Worm (Caenorhabditis elegans) whole organism, L1 larva: ENCODE data around the gene ufl-1.

ENCODE experiments used
- C04F5.9 ChIP-seq: sonication (generic microtip); optimal IDR thresholded peaks from 2 replicates; lab custom pipeline; 2016; ENCODE audit warnings: missing genetic modification characterization, missing compliant biosample characterization
- C16A3.4 ChIP-seq: fragments of 150-350 bp; optimal IDR thresholded peaks from 2 replicates; lab custom pipeline; 2014; ENCODE audit warnings: missing biosample characterization, missing genetic modification characterization
- C34B4.2 ChIP-seq: sonication (generic microtip); optimal IDR thresholded peaks from 2 replicates; lab custom pipeline; 2017; ENCODE audit warnings: mild to moderate bottlenecking, missing genetic modification characterization, missing compliant biosample characterization
- alr-1 ChIP-seq: fragments of 200-800 bp; sonication (Bioruptor generic); optimal IDR thresholded peaks from 2 replicates; lab custom pipeline; 2018; ENCODE audit warnings: borderline replicate concordance, mild to moderate bottlenecking, missing genetic modification characterization, missing compliant biosample characterization
- aly-2 ChIP-seq: fragments of 150-350 bp; optimal IDR thresholded peaks from 2 replicates; lab custom pipeline; 2014; ENCODE audit warnings: missing biosample characterization, missing genetic modification characterization
- ama-1 ChIP-seq: fragments of 150-350 bp; optimal IDR thresholded peaks from 2 replicates; lab custom pipeline; 2014
- blmp-1 ChIP-seq: fragments of 150-350 bp; optimal IDR thresholded peaks from 2 replicates; lab custom pipeline; 2014; ENCODE audit warnings: missing biosample characterization, missing genetic modification characterization
- ceh-63 ChIP-seq: fragments of 200-800 bp; sonication (Bioruptor generic); optimal IDR thresholded peaks from 2 replicates; lab custom pipeline; 2018; ENCODE audit warnings: mild to moderate bottlenecking, missing genetic modification characterization, missing compliant biosample characterization
- ceh-8 ChIP-seq: fragments of 200-800 bp; sonication (Bioruptor generic); optimal IDR thresholded peaks from 2 replicates; lab custom pipeline; 2018; ENCODE audit warnings: mild to moderate bottlenecking, missing genetic modification characterization, moderate library complexity, missing compliant biosample characterization
- ceh-88 ChIP-seq: fragments of 200-800 bp; sonication (Bioruptor generic); IDR thresholded peaks from 2 replicates; pipeline ENCODE4 v1.3.6; 2022; ENCODE audit warnings: missing genetic modification characterization, missing compliant biosample characterization
- ceh-90 ChIP-seq: sonication (generic microtip); optimal IDR thresholded peaks from 2 replicates; lab custom pipeline; 2016; ENCODE audit warnings: missing genetic modification characterization, missing compliant biosample characterization
- ces-1 ChIP-seq: fragments of 150-350 bp; optimal IDR thresholded peaks from 2 replicates; lab custom pipeline; 2014; ENCODE audit warnings: missing biosample characterization, missing genetic modification reagents, missing genetic modification characterization
- dsc-1 ChIP-seq: sonication (generic microtip); optimal IDR thresholded peaks from 2 replicates; lab custom pipeline; 2016; ENCODE audit warnings: mild to moderate bottlenecking, missing genetic modification characterization, missing compliant biosample characterization
- efl-3 ChIP-seq: fragments of 200-800 bp; sonication (Bioruptor generic); optimal IDR thresholded peaks from 2 replicates; lab custom pipeline; 2018; ENCODE audit warnings: mild to moderate bottlenecking, missing genetic modification characterization, missing compliant biosample characterization
- egl-13 ChIP-seq: sonication (generic microtip); optimal IDR thresholded peaks from 2 replicates; lab custom pipeline; 2016; ENCODE audit warnings: missing genotype, missing genetic modification reagents, missing genetic modification characterization, missing compliant biosample characterization
- elt-2 ChIP-seq: sonication (generic microtip); optimal IDR thresholded peaks from 2 replicates; lab custom pipeline; 2016; ENCODE audit warnings: missing genetic modification characterization, mild to moderate bottlenecking, inconsistent platforms, missing compliant biosample characterization, missing genetic modification reagents
- elt-3 ChIP-seq, 6 experiments: fragments of 150-350 bp in 1 of 6; sonication (generic microtip); optimal IDR thresholded peaks; 2 replicates each; lab custom pipeline; 2017 to 2018; ENCODE audit warnings: missing biosample characterization in 6 of 6, missing genetic modification characterization in 6 of 6, inconsistent platforms in 1 of 6
- fkh-4 ChIP-seq: sonication (generic microtip); optimal IDR thresholded peaks from 2 replicates; lab custom pipeline; 2016; ENCODE audit warnings: missing compliant biosample characterization, missing genetic modification characterization, borderline replicate concordance
- fkh-8 ChIP-seq: sonication (generic microtip); optimal IDR thresholded peaks from 2 replicates; lab custom pipeline; 2016; ENCODE audit warnings: mild to moderate bottlenecking, missing genetic modification characterization, missing compliant biosample characterization
- grh-1 ChIP-seq: fragments of 200-800 bp; sonication (Bioruptor generic); IDR thresholded peaks from 2 replicates; pipeline ENCODE4 v1.3.6; 2022; ENCODE audit warnings: missing genetic modification reagents, missing genetic modification characterization, missing compliant biosample characterization
- hlh-17 ChIP-seq: fragments of 200-800 bp; sonication (Bioruptor generic); optimal IDR thresholded peaks from 2 replicates; lab custom pipeline; 2018; ENCODE audit warnings: missing genetic modification characterization, mild to moderate bottlenecking, missing compliant biosample characterization, moderate library complexity, borderline replicate concordance
- hpl-2 ChIP-seq: fragments of 150-350 bp; optimal IDR thresholded peaks from 2 replicates; lab custom pipeline; 2014; ENCODE audit warnings: missing biosample characterization, missing genetic modification reagents, missing genetic modification characterization
- irx-1 ChIP-seq: sonication (generic microtip); optimal IDR thresholded peaks from 2 replicates; lab custom pipeline; 2016; ENCODE audit warnings: missing genetic modification characterization, missing compliant biosample characterization
- isw-1 ChIP-seq: fragments of 200-800 bp; sonication (Bioruptor generic); IDR thresholded peaks from 2 replicates; pipeline ENCODE4 v1.3.6; 2022; ENCODE audit warnings: missing genetic modification characterization, missing compliant biosample characterization
- jun-1 ChIP-seq: fragments of 150-350 bp; optimal IDR thresholded peaks from 2 replicates; lab custom pipeline; 2014; ENCODE audit warnings: missing biosample characterization, missing genetic modification reagents, missing genetic modification characterization
- lin-15B ChIP-seq: fragments of 150-350 bp; sonication (generic microtip); optimal IDR thresholded peaks from 3 replicates; lab custom pipeline; 2014; ENCODE audit warnings: missing biosample characterization, missing genetic modification characterization
- lin-35 ChIP-seq, 2 experiments: fragments of 150-350 bp; optimal IDR thresholded peaks; 2 replicates each; lab custom pipeline; 2014; ENCODE audit warnings: missing biosample characterization in 2 of 2, missing genetic modification characterization in 2 of 2, missing genetic modification reagents in 2 of 2
- lin-39 ChIP-seq: fragments of 150-350 bp; optimal IDR thresholded peaks from 2 replicates; lab custom pipeline; 2014; ENCODE audit warnings: missing biosample characterization, missing genetic modification reagents, missing genetic modification characterization
- lir-3 ChIP-seq: sonication (generic microtip); optimal IDR thresholded peaks from 2 replicates; lab custom pipeline; 2016; ENCODE audit warnings: mild to moderate bottlenecking, missing genetic modification characterization, moderate library complexity, missing compliant biosample characterization; ENCODE audit not compliant: poor library complexity
- lsy-2 ChIP-seq, 2 experiments: fragments of 150-350 bp; optimal IDR thresholded peaks; 2 replicates each; lab custom pipeline; 2014; ENCODE audit warnings: missing biosample characterization in 2 of 2, missing genetic modification characterization in 2 of 2
- mab-9 ChIP-seq: fragments of 200-800 bp; sonication (Bioruptor generic); IDR thresholded peaks from 2 replicates; pipeline ENCODE4 v1.3.6; 2022; ENCODE audit warnings: missing genetic modification reagents, missing genetic modification characterization, missing compliant biosample characterization
- mef-2 ChIP-seq: fragments of 150-350 bp; optimal IDR thresholded peaks from 2 replicates; lab custom pipeline; 2014; ENCODE audit warnings: missing biosample characterization, missing genetic modification characterization
- nhr-20 ChIP-seq: sonication (generic microtip); optimal IDR thresholded peaks from 2 replicates; lab custom pipeline; 2016; ENCODE audit warnings: mild to moderate bottlenecking, missing genetic modification characterization, missing compliant biosample characterization
- nhr-47 ChIP-seq: sonication (generic microtip); optimal IDR thresholded peaks from 2 replicates; lab custom pipeline; 2016; ENCODE audit warnings: mild to moderate bottlenecking, missing genetic modification characterization, moderate library complexity, missing compliant biosample characterization
- nhr-71 ChIP-seq: sonication (generic microtip); optimal IDR thresholded peaks from 2 replicates; lab custom pipeline; 2016; ENCODE audit warnings: mild to moderate bottlenecking, missing genetic modification characterization, moderate library complexity, missing compliant biosample characterization
- nhr-84 ChIP-seq: sonication (generic microtip); optimal IDR thresholded peaks from 2 replicates; lab custom pipeline; 2017; ENCODE audit warnings: missing biosample characterization, missing genetic modification characterization
- nhr-85 ChIP-seq: sonication (generic microtip); peaks from one replicate; lab custom pipeline; 2016; ENCODE audit warnings: missing genetic modification characterization, inconsistent platforms, missing compliant biosample characterization
- nhr-90 ChIP-seq: sonication (generic microtip); optimal IDR thresholded peaks from 2 replicates; lab custom pipeline; 2016; ENCODE audit warnings: mild to moderate bottlenecking, missing genetic modification characterization, missing compliant biosample characterization; ENCODE audit not compliant: poor library complexity
- pag-3 ChIP-seq: sonication (generic microtip); optimal IDR thresholded peaks from 2 replicates; lab custom pipeline; 2017; ENCODE audit warnings: missing genetic modification characterization, mild to moderate bottlenecking, missing compliant biosample characterization, antibody characterized with exemption, borderline replicate concordance; ENCODE audit not compliant: insufficient read depth
- pax-3 ChIP-seq: fragments of 200-800 bp; sonication (Bioruptor generic); optimal IDR thresholded peaks from 2 replicates; lab custom pipeline; 2018; ENCODE audit warnings: mild to moderate bottlenecking, missing genetic modification characterization, moderate library complexity, missing compliant biosample characterization
- rnt-1 ChIP-seq: sonication (generic microtip); optimal IDR thresholded peaks from 2 replicates; lab custom pipeline; 2016; ENCODE audit warnings: mild to moderate bottlenecking, missing genetic modification characterization, moderate library complexity, missing compliant biosample characterization
- snpc-4 ChIP-seq: fragments of 150-350 bp; optimal IDR thresholded peaks from 2 replicates; lab custom pipeline; 2014; ENCODE audit warnings: missing biosample characterization, missing genetic modification characterization
- sox-4 ChIP-seq: sonication (generic microtip); optimal IDR thresholded peaks from 2 replicates; lab custom pipeline; 2016; ENCODE audit warnings: missing genetic modification characterization, missing compliant biosample characterization
- sptf-1 ChIP-seq: fragments of 150-350 bp; optimal IDR thresholded peaks from 2 replicates; lab custom pipeline; 2014; ENCODE audit warnings: missing biosample characterization, missing genetic modification characterization
- tbx-2 ChIP-seq: sonication (generic microtip); optimal IDR thresholded peaks from 2 replicates; lab custom pipeline; 2016; ENCODE audit warnings: missing genetic modification characterization, missing compliant biosample characterization
- tlp-1 ChIP-seq: fragments of 150-350 bp; optimal IDR thresholded peaks from 2 replicates; lab custom pipeline; 2014; ENCODE audit warnings: missing biosample characterization, missing genetic modification characterization
- unc-86 ChIP-seq: sonication (generic microtip); optimal IDR thresholded peaks from 2 replicates; lab custom pipeline; 2016; ENCODE audit warnings: missing genetic modification characterization, missing compliant biosample characterization
- vab-15 ChIP-seq: sonication (generic microtip); optimal IDR thresholded peaks from 2 replicates; lab custom pipeline; 2017; ENCODE audit warnings: missing genotype, mild to moderate bottlenecking, missing genetic modification characterization, missing compliant biosample characterization
- ztf-11 ChIP-seq, 2 experiments: sonication (generic microtip); optimal IDR thresholded peaks; 2 replicates each; lab custom pipeline; 2016 to 2017; ENCODE audit warnings: missing genetic modification characterization in 2 of 2, missing biosample characterization in 1 of 2, missing compliant biosample characterization in 1 of 2
- ztf-4 ChIP-seq: fragments of 150-350 bp; optimal IDR thresholded peaks from 2 replicates; lab custom pipeline; 2014; ENCODE audit warnings: missing biosample characterization, missing genetic modification characterization

Gene ufl-1

DNA sequence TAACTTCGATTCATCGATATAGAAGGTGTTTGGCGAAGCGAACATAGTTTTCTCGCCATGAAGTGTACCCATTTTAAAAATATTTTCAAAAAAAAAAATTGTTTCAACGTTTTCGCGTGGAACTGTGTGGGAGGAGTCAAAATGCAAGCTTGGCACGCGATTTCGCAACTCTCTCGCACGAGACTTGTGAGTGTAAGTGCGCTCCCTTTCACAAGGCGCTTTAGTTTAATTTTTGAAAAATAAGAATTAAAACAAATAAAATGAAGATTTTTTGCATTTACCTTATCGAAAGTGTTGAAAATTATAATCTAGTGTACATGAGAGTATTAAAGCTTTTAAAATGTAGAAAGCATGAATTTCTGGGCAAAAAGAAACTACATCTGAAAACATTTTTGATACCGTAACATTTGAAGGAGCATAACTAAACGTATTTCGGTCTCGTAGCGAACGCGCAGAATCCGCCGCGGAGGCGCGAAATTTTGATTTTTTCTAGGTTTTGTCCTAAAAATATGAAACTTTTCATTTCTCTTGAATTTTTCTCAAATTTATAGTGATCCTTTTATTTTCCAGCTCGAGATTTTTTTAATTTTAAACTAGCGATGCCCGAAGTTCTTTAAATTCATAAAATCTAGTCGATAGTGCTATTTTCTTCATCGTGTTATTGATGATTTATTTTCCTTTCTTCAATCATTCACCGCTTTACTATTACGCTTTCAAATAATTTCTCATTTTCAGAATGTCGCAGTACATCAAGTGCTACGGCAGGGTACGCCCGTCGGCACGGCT lies 3.0 kb upstream of the ufl-1 start, which contains the start of the genes cogc-2 and klp-18 (continued):
- TF ChIP-seq lin-39 (tag; lab: Kevin White, UChicago) = peak; percentile 75
- TF ChIP-seq hlh-17 (GFP tag; lab: Kevin White, UChicago) = no peak
- peak; percentile 80 for TF ChIP-seq blmp-1 (tag; lab: Kevin White, UChicago)
- TF ChIP-seq hpl-2 (GFP tag; lab: Kevin White, UChicago) = peak; percentile 63
- TF ChIP-seq lin-35 (GFP tag; optimal IDR thresholded peaks at IDR 0.05; lab: Kevin White, UChicago) = peak; percentile 95 to 99
- no peak for TF ChIP-seq C34B4.2
- TF ChIP-seq ces-1 (GFP tag; lab: Kevin White, UChicago) = no peak
- peak; percentile 67 for TF ChIP-seq fkh-8
- peak; percentile 50 for TF ChIP-seq elt-2
- peak; percentile 9 for TF ChIP-seq fkh-4
- peak; percentile 85 for TF ChIP-seq nhr-90 (tag; lab: Kevin White, UChicago)
- TF ChIP-seq nhr-47 (tag; lab: Kevin White, UChicago) = peak; percentile 88
- peak; percentile 80 for TF ChIP-seq snpc-4
- TF ChIP-seq grh-1 = peak; percentile 78
- TF ChIP-seq lin-15B (tag; lab: Kevin White, UChicago) = peak; percentile 75
- TF ChIP-seq lsy-2 (tag; optimal IDR thresholded peaks at IDR 0.05; lab: Kevin White, UChicago) = peak; percentile 87 to 91
- TF ChIP-seq efl-3 (GFP tag; lab: Kevin White, UChicago) = no peak
- peak; percentile 85 for TF ChIP-seq dsc-1
- peak; percentile 74 for TF ChIP-seq egl-13 (tag; lab: Kevin White, UChicago)
- peak; percentile 44 for TF ChIP-seq jun-1 (tag; lab: Kevin White, UChicago)
- TF ChIP-seq lir-3 (tag; lab: Kevin White, UChicago) = peak; percentile 74
- peak; percentile 73 for TF ChIP-seq isw-1 (GFP tag; lab: Robert Waterston, UW)
- peak in 1 of 2 experiments; percentile 63 for TF ChIP-seq ztf-11 (tag; optimal IDR thresholded peaks at IDR 0.05; lab: Kevin White, UChicago)
- peak; percentile 85 for TF ChIP-seq tbx-2
- TF ChIP-seq mab-9 (GFP tag; lab: Robert Waterston, UW) = peak; percentile 59
- TF ChIP-seq elt-3 (tag; optimal IDR thresholded peaks at IDR 0.05; lab: Kevin White, UChicago) = peak in 2 of 6 experiments; percentile 71 to 86
- no peak for TF ChIP-seq vab-15 (tag; lab: Kevin White, UChicago)
- TF ChIP-seq aly-2 (tag; lab: Kevin White, UChicago) = no peak
- peak; percentile 52 for TF ChIP-seq C04F5.9 (tag; lab: Kevin White, UChicago)
- TF ChIP-seq ztf-4 (tag; lab: Kevin White, UChicago) = peak; percentile 62
- peak; percentile 60; the same call in 1 of the 2 replicates for TF ChIP-seq ceh-88
- TF ChIP-seq ceh-90 = peak; percentile 12
- peak; percentile 32 for TF ChIP-seq pax-3
- peak; percentile 90 for TF ChIP-seq nhr-71 (tag; lab: Kevin White, UChicago)
- peak; percentile 83 for TF ChIP-seq unc-86 (tag; lab: Kevin White, UChicago)
- TF ChIP-seq nhr-85 (tag; lab: Kevin White, UChicago) = peak; percentile 85
- no peak for TF ChIP-seq tlp-1 (tag; lab: Kevin White, UChicago)
- no peak for TF ChIP-seq ama-1 (lab: Kevin White, UChicago)
- peak; percentile 85 for TF ChIP-seq nhr-20 (tag; lab: Kevin White, UChicago)
- peak; percentile 71 for TF ChIP-seq irx-1
- TF ChIP-seq ceh-8 (GFP tag; lab: Kevin White, UChicago) = peak; percentile 45
- TF ChIP-seq C16A3.4 (tag; lab: Kevin White, UChicago) = peak; percentile 94
- peak; percentile 63 for TF ChIP-seq sox-4 (tag; lab: Kevin White, UChicago)
- TF ChIP-seq ceh-63 (GFP tag; lab: Kevin White, UChicago) = no peak
- TF ChIP-seq nhr-84 = no peak
- no peak for TF ChIP-seq sptf-1 (tag; lab: Kevin White, UChicago)
- TF ChIP-seq alr-1 (tag; lab: Kevin White, UChicago) = no peak
- TF ChIP-seq pag-3 (tag; lab: Kevin White, UChicago) = no peak
- no peak for TF ChIP-seq mef-2 (tag; lab: Kevin White, UChicago)
- TF ChIP-seq rnt-1 (tag; lab: Kevin White, UChicago) = peak; percentile 93
